Worm (Caenorhabditis elegans) whole organism, young adult: ENCODE data around the gene F40F8.3.

Source experiments
- ets-4 ChIP-seq: fragments of 200-800 bp; sonication (Bioruptor generic); optimal IDR thresholded peaks from 2 replicates; lab custom pipeline; 2018; ENCODE audit warnings: mild to moderate bottlenecking, missing genetic modification characterization, missing compliant biosample characterization
- lsl-1 ChIP-seq: fragments of 200-800 bp; sonication (Bioruptor generic); optimal IDR thresholded peaks from 2 replicates; lab custom pipeline; 2018; ENCODE audit warnings: mild to moderate bottlenecking, missing genetic modification characterization, moderate library complexity, missing compliant biosample characterization
- mes-4 ChIP-seq: sonication (generic microtip); optimal IDR thresholded peaks from 2 replicates; lab custom pipeline; 2016; ENCODE audit warnings: missing genotype, missing genetic modification characterization, missing compliant biosample characterization
- nhr-90 ChIP-seq: sonication (generic microtip); optimal IDR thresholded peaks from 2 replicates; lab custom pipeline; 2016; ENCODE audit warnings: missing genotype, mild to moderate bottlenecking, missing genetic modification characterization, missing compliant biosample characterization
- snpc-4 ChIP-seq, 5 experiments: fragments of 150-350 bp in 1 of 5; sonication (generic microtip) in 4 of 5; optimal IDR thresholded peaks; 2 replicates each; lab custom pipeline; 2014 to 2018; ENCODE audit warnings: missing genetic modification characterization in 5 of 5, missing biosample characterization in 3 of 5, antibody characterized with exemption in 2 of 5, mild to moderate bottlenecking in 2 of 5, missing compliant biosample characterization in 2 of 5, missing genotype in 2 of 5, moderate library complexity in 2 of 5, missing genetic modification reagents in 1 of 5

DNA sequence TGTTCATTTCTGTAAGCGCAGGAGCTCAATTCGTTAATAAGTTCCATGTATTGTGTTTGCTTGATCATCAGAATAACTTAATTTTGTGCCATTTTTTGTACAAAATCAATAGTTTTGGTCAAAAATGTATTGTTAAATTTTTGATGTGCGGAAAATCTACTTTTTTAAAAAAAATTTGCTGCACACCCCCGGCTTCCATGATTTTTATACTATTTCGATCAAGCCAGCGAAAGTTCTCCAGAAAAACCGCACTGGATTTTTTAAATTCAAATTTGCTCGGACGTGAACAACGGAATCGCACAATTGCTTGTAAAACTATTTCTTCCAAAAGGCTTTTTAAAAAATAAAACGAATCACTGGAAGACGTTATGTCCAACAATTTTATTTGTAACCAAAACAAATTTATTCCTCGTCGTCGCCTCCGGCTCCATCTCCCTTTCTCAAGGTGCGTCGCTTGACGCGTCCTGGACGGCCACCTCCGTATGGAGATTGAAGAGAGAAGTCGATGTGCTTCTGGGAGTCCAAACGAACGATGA is 4.0 kb upstream of the F40F8.3 start:
- no peak for TF ChIP-seq ets-4 (GFP tag; lab: Kevin White, UChicago)
- peak; percentile 32 for TF ChIP-seq lsl-1 (GFP tag; lab: Kevin White, UChicago)
- no peak for TF ChIP-seq mes-4 (tag; lab: Kevin White, UChicago)
- peak; percentile 0 for TF ChIP-seq snpc-4 (GFP tag; optimal IDR thresholded peaks at IDR 0.05; lab: Kevin White, UChicago)
- TF ChIP-seq snpc-4 (tag; optimal IDR thresholded peaks at IDR 0.05; lab: Kevin White, UChicago) = peak in 1 of 4 experiments; percentile 0
- no peak for TF ChIP-seq nhr-90 (tag; lab: Kevin White, UChicago)
